Worm (Caenorhabditis elegans) whole organism, L3 larva: ENCODE results near the gene tax-4.

Experiments used
- ama-1 ChIP-seq: fragments of 150-350 bp; optimal IDR thresholded peaks from 2 replicates; lab custom pipeline; 2018
- nhr-77 ChIP-seq: fragments of 150-350 bp; optimal IDR thresholded peaks from 2 replicates; lab custom pipeline; 2014; ENCODE audit warnings: missing biosample characterization, missing genetic modification characterization
- skn-1 ChIP-seq: fragments of 150-350 bp; optimal IDR thresholded peaks from 2 replicates; lab custom pipeline; 2014; ENCODE audit warnings: missing biosample characterization, missing genetic modification characterization

ce11 chrIII:9228190-9228589 lies 46.8 kb downstream of the tax-4 start:
- no peak for TF ChIP-seq skn-1
- TF ChIP-seq nhr-77: no peak
- TF ChIP-seq ama-1 (lab: Kevin White, UChicago): no peak
